Worm (Caenorhabditis elegans) whole organism, dauer: ENCODE measurements around the gene K06H7.7.

ENCODE experiments used
- unc-62 ChIP-seq: sonication (generic microtip); optimal IDR thresholded peaks from 2 replicates; lab custom pipeline; 2017; ENCODE audit warnings: missing biosample characterization, missing genetic modification reagents, missing genetic modification characterization

Gene K06H7.7

DNA sequence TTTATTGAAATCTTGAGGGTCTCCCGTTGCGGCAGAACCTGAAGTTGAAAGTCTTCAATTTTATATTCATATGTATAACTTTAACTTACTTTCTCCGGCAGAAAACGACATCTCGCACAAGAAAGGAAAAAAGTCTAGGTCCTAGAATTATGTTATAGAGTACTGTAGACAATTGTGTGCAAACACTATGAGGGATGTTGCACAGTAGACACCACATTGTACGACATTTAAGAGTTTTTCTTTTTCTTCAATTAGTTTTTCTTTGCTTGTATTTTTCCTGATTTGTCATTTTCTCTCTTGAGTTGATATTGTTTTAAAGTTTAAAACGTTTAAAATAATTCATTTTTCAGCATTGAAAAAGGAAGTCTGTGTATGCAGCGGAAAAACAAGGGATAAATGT is at the start of gene K06H7.7, which contains the start of gene grp-1:
TSS of gene K06H7.7 (minus strand) at position 121 of the 400 bp plus-strand sequence.
TSS of gene grp-1 (plus strand) at position 351 of the 400 bp plus-strand sequence.
- no peak for TF ChIP-seq unc-62 (GFP tag; lab: Kevin White, UChicago)

DNA sequence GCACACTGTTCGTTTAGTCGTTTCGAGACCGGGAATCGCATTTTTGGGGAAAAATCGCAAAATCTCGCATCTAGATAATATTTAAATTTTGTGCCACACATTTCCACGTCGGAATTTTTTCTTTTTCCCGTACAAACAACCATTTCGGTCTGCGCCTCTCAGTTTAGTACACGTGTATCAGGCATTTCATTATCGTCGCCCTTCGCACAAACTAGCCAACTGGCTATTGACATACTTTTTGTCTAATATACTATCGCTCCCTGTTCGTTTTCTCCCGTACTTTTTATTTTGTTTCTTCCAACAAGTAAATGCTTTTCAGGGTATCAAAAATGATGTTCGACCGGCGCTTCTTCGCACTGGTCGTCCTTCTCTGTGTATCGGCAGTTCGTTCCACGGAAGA is 48.1 kb upstream of the K06H7.7 start, which contains the start of gene C14B9.2:
TSS of gene C14B9.2 (plus strand) at position 320 of the 400 bp plus-strand sequence.
- no peak for TF ChIP-seq unc-62 (GFP tag; lab: Kevin White, UChicago)

DNA sequence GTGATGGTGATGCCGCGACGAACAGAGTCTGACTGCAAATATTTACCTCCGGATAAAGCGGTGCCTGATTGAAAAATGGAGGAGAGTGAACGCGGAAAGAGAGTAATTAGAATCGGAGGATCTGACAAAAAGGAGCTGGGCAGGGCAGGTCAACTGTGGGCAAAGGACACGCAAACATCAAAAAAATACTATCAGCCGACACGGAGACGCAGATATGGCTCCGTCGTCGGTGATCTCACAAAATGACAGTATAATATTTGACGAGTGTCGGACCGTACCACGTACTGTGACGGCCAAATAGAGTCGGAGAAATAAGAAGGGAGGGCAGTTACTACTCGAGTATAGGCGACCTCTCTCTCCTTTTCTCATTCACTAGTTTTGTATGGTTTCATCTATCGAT is 47.2 kb upstream of the K06H7.7 start:
- TF ChIP-seq unc-62 (GFP tag; lab: Kevin White, UChicago) = no peak

DNA sequence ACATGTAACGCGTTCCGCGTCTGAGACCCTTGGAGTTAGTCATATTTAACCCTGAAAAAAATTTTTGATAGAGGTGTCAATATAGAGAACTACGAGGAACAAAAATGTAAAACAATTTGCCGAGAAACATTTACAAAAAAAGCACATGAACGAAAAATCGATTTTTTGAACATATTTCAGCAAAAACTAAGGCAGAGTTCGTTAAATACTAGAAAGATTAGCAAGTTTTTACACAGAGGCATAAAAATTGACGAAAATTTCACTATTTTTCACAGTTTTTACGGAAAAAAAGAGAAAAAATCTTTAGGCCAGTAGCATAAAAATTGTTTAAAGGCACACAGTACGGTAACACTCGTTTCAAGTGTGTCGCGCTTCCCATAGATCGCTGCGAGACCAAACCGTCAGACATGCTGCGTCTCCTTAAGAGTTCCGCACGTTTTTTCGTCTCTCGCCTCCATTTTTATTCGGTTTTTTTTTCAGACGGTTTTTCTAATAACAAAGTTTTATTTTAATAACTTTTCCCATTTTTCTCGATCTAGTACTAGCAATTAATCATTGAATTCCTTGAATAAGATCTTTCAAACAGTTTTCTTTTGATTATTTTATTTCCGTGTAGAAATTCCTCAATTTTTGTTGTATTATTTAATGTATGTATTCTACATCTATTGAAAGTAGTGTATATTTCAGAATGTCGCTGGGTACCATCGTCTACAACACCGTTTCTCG is 45.1 kb upstream of the K06H7.7 start, which contains the start of the genes rpl-21 and C14B9.10:
TSS of gene rpl-21 (minus strand) at position 51 of the 726 bp plus-strand sequence.
TSS of gene C14B9.10 (plus strand) at position 676 of the 726 bp plus-strand sequence.
- TF ChIP-seq unc-62 (GFP tag; lab: Kevin White, UChicago) = no peak

DNA sequence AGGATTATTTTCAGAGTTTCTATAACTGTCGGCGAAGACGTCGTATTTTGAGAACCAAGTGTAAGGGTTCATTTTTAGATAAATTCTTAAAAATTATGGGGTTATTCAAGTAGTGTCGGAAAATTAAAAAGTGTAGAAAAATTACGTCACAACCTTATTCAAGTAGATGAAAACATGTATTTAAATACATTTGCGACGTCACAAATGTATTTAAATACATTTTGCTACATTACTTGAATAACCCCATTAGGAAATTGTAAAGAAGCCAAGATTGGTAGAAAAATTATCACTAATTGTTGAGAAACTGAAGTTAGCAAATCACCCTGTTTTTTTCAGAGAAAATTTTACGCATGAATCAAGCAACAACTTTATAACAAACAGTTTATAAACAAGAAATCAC is 43.9 kb upstream of the K06H7.7 start:
- no peak for TF ChIP-seq unc-62 (GFP tag; lab: Kevin White, UChicago)

DNA sequence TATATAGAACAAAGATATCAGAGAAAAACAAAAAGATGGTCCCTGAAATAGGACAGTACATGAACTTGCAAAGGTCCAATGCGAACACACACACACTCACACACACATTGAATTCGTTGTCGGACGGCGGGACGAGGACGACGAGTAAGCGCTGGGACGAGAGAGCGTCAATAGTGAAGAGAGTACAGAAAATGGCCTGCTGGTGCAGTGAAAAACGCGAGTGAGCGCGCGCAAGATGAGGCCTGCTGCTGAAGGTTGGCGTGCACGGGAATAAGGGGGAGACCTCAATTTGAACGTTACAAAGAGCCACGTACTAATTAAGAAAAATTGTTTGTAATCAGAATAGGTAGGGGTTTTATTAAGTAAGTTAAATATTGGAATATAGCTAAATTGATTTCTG is 41.7 kb upstream of the K06H7.7 start:
- TF ChIP-seq unc-62 (GFP tag; lab: Kevin White, UChicago) = no peak

DNA sequence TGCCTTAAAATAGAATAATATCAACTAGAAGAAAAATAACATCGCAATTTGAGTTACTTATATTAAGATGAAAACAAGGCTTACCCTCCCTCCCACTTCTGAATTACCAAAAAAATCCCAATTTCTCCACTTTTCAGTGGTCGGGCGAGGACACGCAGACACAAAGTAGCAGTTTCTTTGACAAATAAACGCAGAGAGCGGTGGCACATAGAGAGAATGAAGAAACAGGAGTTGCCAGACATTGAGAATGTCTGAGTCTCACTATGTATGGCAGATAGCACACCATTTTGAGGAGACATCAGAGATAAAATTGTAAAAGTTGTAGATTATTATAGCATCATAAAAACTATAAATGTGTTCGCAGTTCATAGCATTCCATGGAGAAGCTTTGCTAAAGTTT is 40.0 kb upstream of the K06H7.7 start:
- no peak for TF ChIP-seq unc-62 (GFP tag; lab: Kevin White, UChicago)

DNA sequence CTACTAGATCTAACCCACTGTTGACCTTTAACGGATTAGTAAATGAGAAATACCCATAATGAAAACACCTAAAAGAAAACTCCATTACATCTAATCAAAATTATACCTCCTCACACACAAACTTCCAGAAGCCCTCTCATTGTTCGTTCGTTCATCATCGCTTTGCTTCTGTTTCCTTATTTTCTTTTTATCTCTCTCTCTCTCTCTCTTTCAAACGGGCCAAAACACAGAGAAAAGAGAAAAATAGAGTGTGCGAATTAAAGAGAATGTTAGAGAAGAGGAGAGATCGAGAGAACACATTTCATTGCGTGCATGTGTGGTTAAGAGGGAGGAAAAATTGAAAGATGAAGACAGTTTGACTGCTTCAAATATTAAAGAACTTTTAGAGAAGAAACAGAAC is 39.0 kb upstream of the K06H7.7 start:
- no peak for TF ChIP-seq unc-62 (GFP tag; lab: Kevin White, UChicago)

DNA sequence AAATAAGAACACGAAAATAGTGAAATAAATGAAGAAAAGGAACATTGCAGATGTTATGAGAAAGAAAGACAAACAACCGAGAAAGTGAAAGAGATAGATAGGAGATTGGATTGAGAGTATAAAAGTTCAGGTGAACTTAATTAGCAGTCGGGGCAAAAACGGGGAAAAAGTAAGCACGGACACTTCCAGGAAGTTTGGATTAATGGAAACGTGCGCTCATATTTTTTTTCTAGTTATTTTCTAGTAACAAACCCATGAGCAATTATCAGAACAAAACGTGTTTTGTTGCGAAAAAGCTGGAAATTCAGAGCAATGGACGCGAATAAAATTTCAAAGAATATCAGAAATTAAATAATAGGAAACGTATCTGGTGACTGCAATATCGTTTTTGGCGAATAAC is 36.6 kb upstream of the K06H7.7 start:
- no peak for TF ChIP-seq unc-62 (GFP tag; lab: Kevin White, UChicago)

DNA sequence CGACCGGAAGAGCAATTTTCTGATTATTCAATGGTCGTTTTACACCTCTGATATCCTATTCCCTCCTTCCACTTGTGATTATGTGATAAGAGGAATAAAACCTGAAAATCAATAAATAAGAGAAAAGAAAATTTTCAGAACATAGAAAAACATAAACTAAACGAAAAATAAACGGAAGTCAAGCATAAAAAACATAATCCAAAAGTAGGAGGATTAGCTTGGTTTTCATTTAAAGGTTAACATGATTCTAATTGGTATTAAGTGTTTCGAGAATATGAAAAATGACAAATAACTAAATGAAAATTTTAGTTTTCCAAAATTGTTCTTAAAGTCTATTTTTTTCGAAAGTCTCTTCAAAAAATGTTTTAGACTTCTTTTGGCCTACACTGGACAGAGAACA is 35.9 kb upstream of the K06H7.7 start, which contains the start of gene gei-8:
TSS of gene gei-8 (minus strand) at position 101 of the 400 bp plus-strand sequence.
- no peak for TF ChIP-seq unc-62 (GFP tag; lab: Kevin White, UChicago)

DNA sequence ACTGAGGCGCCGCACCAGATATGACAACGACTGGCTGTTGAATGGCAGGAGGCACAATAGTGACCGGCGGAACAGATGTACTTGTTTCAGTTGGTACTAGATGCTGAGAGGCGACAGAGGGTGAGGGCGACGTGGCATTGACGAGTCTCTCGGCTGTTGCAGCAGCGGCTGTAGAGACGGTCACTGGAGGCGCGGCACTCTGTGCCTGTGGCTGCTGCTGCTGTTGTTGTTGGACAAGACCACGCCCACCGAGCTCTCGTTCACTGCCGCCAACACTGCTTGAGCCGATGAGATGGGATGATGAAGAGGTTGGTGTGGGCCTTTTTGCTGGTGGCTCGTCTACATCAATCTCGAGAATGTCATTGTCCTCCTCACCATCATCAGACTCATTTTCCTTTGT is 31.9 kb upstream of the K06H7.7 start:
- TF ChIP-seq unc-62 (GFP tag; lab: Kevin White, UChicago) = no peak

DNA sequence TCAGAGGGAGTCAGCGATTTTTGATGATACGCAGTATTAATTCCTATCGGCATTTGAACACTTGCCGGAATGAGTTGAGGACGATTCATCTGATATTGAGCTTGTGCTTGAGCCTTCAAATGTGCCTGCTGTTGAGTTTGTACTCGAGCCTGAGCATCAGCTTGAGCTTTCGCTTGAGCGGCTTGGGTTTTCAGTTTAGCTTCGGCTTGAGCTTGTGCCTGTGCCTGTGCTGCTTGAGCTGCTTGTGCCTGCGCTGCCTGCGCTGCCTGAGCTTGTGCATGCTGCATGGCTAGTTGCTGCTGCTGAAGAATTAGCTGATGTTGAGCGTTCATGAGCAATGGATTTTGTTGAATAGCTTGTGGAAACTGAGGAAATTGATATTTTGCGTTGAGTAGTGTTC is 30.6 kb upstream of the K06H7.7 start:
- TF ChIP-seq unc-62 (GFP tag; lab: Kevin White, UChicago) = no peak

DNA sequence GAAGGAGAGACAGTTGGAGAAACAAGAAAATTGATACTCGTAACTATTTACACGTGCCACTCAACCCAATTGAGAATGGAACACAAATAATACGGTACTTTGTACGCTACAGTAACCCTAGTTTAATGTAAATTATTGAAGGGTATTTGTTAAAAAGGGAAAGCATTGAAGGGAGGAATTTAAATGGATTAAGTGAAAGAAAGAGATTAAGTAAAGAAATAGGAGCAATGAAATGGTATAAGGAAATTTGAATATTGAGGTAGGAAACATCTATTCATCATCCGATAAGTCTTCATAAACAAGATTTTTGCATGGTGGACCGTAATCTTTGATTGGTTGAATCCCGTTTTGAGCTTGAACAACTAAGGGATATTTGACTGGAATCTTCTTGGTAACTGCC is 26.1 kb upstream of the K06H7.7 start:
- TF ChIP-seq unc-62 (GFP tag; lab: Kevin White, UChicago) = no peak

DNA sequence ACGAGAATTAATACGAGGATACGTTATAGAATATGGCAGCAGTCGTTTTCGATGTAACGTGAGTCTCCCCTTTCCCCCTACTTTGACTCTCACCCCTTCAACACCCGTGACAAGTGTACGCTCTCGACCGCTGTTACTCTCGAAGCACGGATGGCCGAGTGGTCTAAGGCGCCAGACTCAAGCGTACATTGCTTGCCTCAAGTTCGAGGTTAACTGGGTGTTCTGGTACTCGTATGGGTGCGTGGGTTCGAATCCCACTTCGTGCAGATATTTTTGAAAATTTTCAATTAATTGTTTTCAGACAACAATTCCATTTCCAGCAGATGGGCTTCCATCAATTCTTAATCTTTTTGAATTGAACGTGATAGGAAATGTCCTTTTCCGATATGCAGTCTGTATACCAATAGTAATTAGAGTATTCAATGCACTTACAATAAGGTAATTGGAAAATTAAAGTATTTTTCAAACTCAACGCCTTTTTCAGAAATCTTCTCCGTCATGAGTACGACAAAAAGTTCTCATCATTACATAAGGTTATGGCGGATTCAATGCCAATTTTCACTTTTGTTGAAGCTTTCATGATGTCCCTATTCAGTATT is 24.3 kb upstream of the K06H7.7 start:
- TF ChIP-seq unc-62 (GFP tag; lab: Kevin White, UChicago) = no peak

DNA sequence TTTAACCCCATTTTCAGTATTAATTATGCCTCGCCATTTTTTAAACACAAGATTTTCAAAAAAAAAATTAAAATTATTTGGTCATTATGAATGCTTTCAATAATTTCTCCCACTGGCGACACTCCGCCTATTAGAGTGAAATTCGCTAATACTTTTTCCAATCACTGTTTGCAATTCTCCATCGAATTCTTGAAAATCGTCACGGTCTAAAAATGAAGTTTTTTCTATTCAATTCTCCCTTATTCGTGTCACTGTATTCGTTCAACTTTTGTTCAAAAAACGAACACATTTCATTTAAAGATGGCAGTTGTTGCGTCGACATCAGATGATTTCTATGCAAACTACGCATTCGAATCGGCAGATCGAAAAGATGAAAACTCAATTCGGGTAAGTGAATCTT is 23.2 kb upstream of the K06H7.7 start, which contains the start of gene C14B9.3:
TSS of gene C14B9.3 (plus strand) at position 301 of the 400 bp plus-strand sequence.
- no peak for TF ChIP-seq unc-62 (GFP tag; lab: Kevin White, UChicago)

DNA sequence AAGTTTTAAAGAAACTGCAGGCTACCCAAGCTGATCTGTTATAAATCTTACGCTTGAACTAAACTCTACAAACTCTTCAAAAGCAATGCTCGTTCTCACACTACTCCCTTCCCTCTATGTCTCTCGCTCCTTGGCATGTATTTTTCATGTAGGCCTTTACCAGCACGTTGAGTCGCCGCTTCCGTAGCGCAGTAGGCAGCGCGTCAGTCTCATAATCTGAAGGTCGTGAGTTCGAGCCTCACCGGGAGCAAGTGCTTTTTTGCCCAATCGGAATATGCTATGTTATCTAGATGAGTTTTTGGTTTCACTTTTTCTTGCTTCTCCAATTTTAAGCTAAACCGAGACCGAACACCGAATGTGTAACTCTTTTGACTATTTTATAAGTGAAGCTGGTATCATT is 21.2 kb upstream of the K06H7.7 start:
- TF ChIP-seq unc-62 (GFP tag; lab: Kevin White, UChicago) = no peak
